Worm (Caenorhabditis elegans): ENCODE data around the gene C33G3.5.

The C33G3.5 gene

ce11 chrX:14044362-14044761 lies 34.1 kb downstream of the C33G3.5 start:
- TF ChIP-seq ama-1 (optimal IDR thresholded peaks at IDR 0.05) (no peak), F13C5.2 (tag; optimal IDR thresholded peaks at IDR 0.05) (no peak), B0310.2 (tag; optimal IDR thresholded peaks at IDR 0.05) (no peak), pes-1 (GFP tag; IDR thresholded peaks at IDR 0.05) (no peak), sea-1 (GFP tag; conservative IDR thresholded peaks at IDR 0.05) (no peak), tra-4 (tag; optimal IDR thresholded peaks at IDR 0.05) (no peak), hnd-1 (tag; optimal IDR thresholded peaks at IDR 0.05) (no peak), hmg-4 (GFP tag; optimal IDR thresholded peaks at IDR 0.05) (no peak), ets-7 (tag; optimal IDR thresholded peaks at IDR 0.05) (no peak), scrt-1 (GFP tag; IDR thresholded peaks at IDR 0.05) (no peak), ceh-36 (tag; optimal IDR thresholded peaks at IDR 0.05) (no peak), hmbx-1 (tag; optimal IDR thresholded peaks at IDR 0.05) (no peak), tbx-37 (GFP tag; conservative IDR thresholded peaks at IDR 0.05) (no peak), tbx-11 (GFP tag; IDR thresholded peaks at IDR 0.05) (no peak), aly-1 (tag; optimal IDR thresholded peaks at IDR 0.05) (no peak), flt-1 (GFP tag; IDR thresholded peaks at IDR 0.05) (no peak), ceh-13 (GFP tag; optimal IDR thresholded peaks at IDR 0.05) (no peak)

- TF ChIP-seq F13C5.2 (tag; optimal IDR thresholded peaks at IDR 0.05): no peak
- no peak for TF ChIP-seq tbx-11 (GFP tag; IDR thresholded peaks at IDR 0.05)
- no peak for TF ChIP-seq ceh-36 (tag; optimal IDR thresholded peaks at IDR 0.05)
- TF ChIP-seq ets-7 (tag; optimal IDR thresholded peaks at IDR 0.05): no peak
- TF ChIP-seq flt-1 (GFP tag; IDR thresholded peaks at IDR 0.05): no peak
- TF ChIP-seq scrt-1 (GFP tag; IDR thresholded peaks at IDR 0.05): no peak
These were observed 39.2 kb downstream of the C33G3.5 start for ce11 chrX:14039293-14039692.

ce11 chrX:14033494-14033893 lies 45.0 kb downstream of the C33G3.5 start, which contains the start of gene arrd-25:
TSS of gene arrd-25 (plus strand) at chrX:14033794.
- TF ChIP-seq sea-1 (GFP tag; conservative IDR thresholded peaks at IDR 0.05) (no peak), tbx-11 (GFP tag; IDR thresholded peaks at IDR 0.05) (no peak)

- no peak for TF ChIP-seq scrt-1 (GFP tag; IDR thresholded peaks at IDR 0.05)
- TF ChIP-seq tbx-37 (GFP tag; conservative IDR thresholded peaks at IDR 0.05): no peak
- no peak for TF ChIP-seq tra-4 (tag; optimal IDR thresholded peaks at IDR 0.05)
- no peak for TF ChIP-seq ama-1 (optimal IDR thresholded peaks at IDR 0.05)
- TF ChIP-seq tbx-11 (GFP tag; IDR thresholded peaks at IDR 0.05): no peak
- TF ChIP-seq pes-1 (GFP tag; IDR thresholded peaks at IDR 0.05): no peak
These were observed 48.0 kb downstream of the C33G3.5 start for ce11 chrX:14030524-14030923.

ce11 chrX:14029872-14030271 lies 48.6 kb downstream of the C33G3.5 start:
- TF ChIP-seq flt-1 (GFP tag; IDR thresholded peaks at IDR 0.05) (no peak), aly-1 (tag; optimal IDR thresholded peaks at IDR 0.05) (no peak), tbx-11 (GFP tag; IDR thresholded peaks at IDR 0.05) (no peak), B0310.2 (tag; optimal IDR thresholded peaks at IDR 0.05) (no peak), pes-1 (GFP tag; IDR thresholded peaks at IDR 0.05) (no peak), hmg-4 (GFP tag; optimal IDR thresholded peaks at IDR 0.05) (no peak)

ce11 chrX:14029392-14029791 lies 49.1 kb downstream of the C33G3.5 start:
- TF ChIP-seq pes-1 (GFP tag; IDR thresholded peaks at IDR 0.05): no peak
- TF ChIP-seq scrt-1 (GFP tag; IDR thresholded peaks at IDR 0.05): no peak
- no peak for TF ChIP-seq aly-1 (tag; optimal IDR thresholded peaks at IDR 0.05)
- TF ChIP-seq hmg-4 (GFP tag; optimal IDR thresholded peaks at IDR 0.05): no peak
- TF ChIP-seq tbx-11 (GFP tag; IDR thresholded peaks at IDR 0.05): no peak
- no peak for TF ChIP-seq ceh-36 (tag; optimal IDR thresholded peaks at IDR 0.05)
- TF ChIP-seq F13C5.2 (tag; optimal IDR thresholded peaks at IDR 0.05): no peak
- no peak for TF ChIP-seq B0310.2 (tag; optimal IDR thresholded peaks at IDR 0.05)

DNA sequence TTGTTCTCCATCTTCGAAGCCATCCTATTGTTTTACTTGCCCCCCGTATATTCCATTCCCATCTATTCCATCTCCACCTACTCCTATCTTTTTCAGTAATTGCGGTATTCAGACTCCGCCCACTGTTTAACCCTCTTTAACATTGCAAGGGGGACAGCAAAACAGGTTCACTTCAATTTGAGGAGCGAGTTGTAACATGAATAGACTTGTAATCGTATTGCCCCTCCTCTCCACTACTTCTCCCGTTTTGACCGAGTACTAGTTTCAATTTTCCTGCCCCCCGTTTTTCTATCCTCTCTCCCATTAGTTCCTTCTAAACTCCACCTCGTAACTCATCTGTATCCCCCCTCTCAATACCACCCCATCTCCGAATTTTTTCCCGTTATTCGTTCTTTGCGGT lies 50.0 kb downstream of the C33G3.5 start:
- no peak for TF ChIP-seq flt-1 (GFP tag; IDR thresholded peaks at IDR 0.05)
- no peak for TF ChIP-seq tbx-37 (GFP tag; conservative IDR thresholded peaks at IDR 0.05)
- no peak for TF ChIP-seq ama-1 (optimal IDR thresholded peaks at IDR 0.05)

- TF ChIP-seq B0310.2 (tag; optimal IDR thresholded peaks at IDR 0.05) (no peak), pes-1 (GFP tag; IDR thresholded peaks at IDR 0.05) (no peak), ceh-36 (tag; optimal IDR thresholded peaks at IDR 0.05) (no peak), flt-1 (GFP tag; IDR thresholded peaks at IDR 0.05) (no peak), scrt-1 (GFP tag; IDR thresholded peaks at IDR 0.05) (no peak), aly-1 (tag; optimal IDR thresholded peaks at IDR 0.05) (peak; percentile 67), F13C5.2 (tag; optimal IDR thresholded peaks at IDR 0.05) (no peak), hmbx-1 (tag; optimal IDR thresholded peaks at IDR 0.05) (no peak), sea-1 (GFP tag; conservative IDR thresholded peaks at IDR 0.05) (peak; percentile 58; the same call in 1 of the 2 replicates), ets-7 (tag; optimal IDR thresholded peaks at IDR 0.05) (peak; percentile 29), ceh-13 (GFP tag; optimal IDR thresholded peaks at IDR 0.05) (no peak), tbx-11 (GFP tag; IDR thresholded peaks at IDR 0.05) (no peak), tra-4 (tag; optimal IDR thresholded peaks at IDR 0.05) (no peak), hmg-4 (GFP tag; optimal IDR thresholded peaks at IDR 0.05) (peak; percentile 70), hnd-1 (tag; optimal IDR thresholded peaks at IDR 0.05) (no peak), ama-1 (optimal IDR thresholded peaks at IDR 0.05) (no peak), tbx-37 (GFP tag; conservative IDR thresholded peaks at IDR 0.05) (no peak)
These were observed 51.6 kb downstream of the C33G3.5 start for ce11 chrX:14026893-14027292.
